Fruit fly (Drosophila melanogaster) whole organism, prepupa: Measurements from ENCODE around the gene Mur18B.

Experiments
- Blimp-1 ChIP-seq: fragments of 200-800 bp; sonication (Bioruptor generic); optimal IDR thresholded peaks from 3 replicates; lab custom pipeline; 2017; ENCODE audit warnings: missing biosample characterization, missing genetic modification characterization, mild to moderate bottlenecking, moderate library complexity, missing genetic modification reagents
- CG10631 ChIP-seq: fragments of 200-800 bp; sonication (Bioruptor generic); optimal IDR thresholded peaks from 2 replicates; lab custom pipeline; 2016; ENCODE audit warnings: missing biosample characterization, missing genetic modification characterization
- CG10669 ChIP-seq: fragments of 200-800 bp; sonication (Bioruptor generic); optimal IDR thresholded peaks from 3 replicates; lab custom pipeline; 2018; ENCODE audit warnings: missing biosample characterization, mild to moderate bottlenecking, missing genetic modification characterization, moderate library complexity
- CG11294 ChIP-seq: fragments of 200-800 bp; sonication (Bioruptor generic); IDR thresholded peaks from 2 replicates; pipeline ENCODE4 v1.3.6; 2022; ENCODE audit warnings: missing biosample characterization, missing genetic modification characterization
- CG11762 ChIP-seq: fragments of 200-800 bp; sonication (Bioruptor generic); optimal IDR thresholded peaks from 3 replicates; lab custom pipeline; 2016; ENCODE audit warnings: missing biosample characterization, missing genetic modification characterization; ENCODE audit not compliant: insufficient read depth
- CG11902 ChIP-seq: fragments of 200-800 bp; sonication (Bioruptor generic); optimal IDR thresholded peaks from 3 replicates; lab custom pipeline; 2016; ENCODE audit warnings: missing biosample characterization, missing genetic modification characterization
- CG15336 ChIP-seq: fragments of 200-800 bp; sonication (Bioruptor generic); IDR thresholded peaks from 2 replicates; pipeline ENCODE4 v1.3.6; 2022; ENCODE audit warnings: missing biosample characterization, missing genetic modification characterization
- CG1621 ChIP-seq: fragments of 200-800 bp; sonication (Bioruptor generic); optimal IDR thresholded peaks from 3 replicates; lab custom pipeline; 2018; ENCODE audit warnings: missing biosample characterization, mild to moderate bottlenecking, missing genetic modification characterization
- CG16779 ChIP-seq: fragments of 200-800 bp; sonication (Bioruptor generic); optimal IDR thresholded peaks from 3 replicates; lab custom pipeline; 2017; ENCODE audit warnings: missing biosample characterization, mild to moderate bottlenecking, missing genetic modification characterization
- CG3032 ChIP-seq: fragments of 200-800 bp; optimal IDR thresholded peaks from 2 replicates; lab custom pipeline; 2019; ENCODE audit warnings: missing biosample characterization, mild to moderate bottlenecking, missing genetic modification characterization, moderate library complexity
- CG32006 ChIP-seq: fragments of 200-800 bp; sonication (Bioruptor generic); optimal IDR thresholded peaks from 3 replicates; lab custom pipeline; 2017; ENCODE audit warnings: missing biosample characterization, mild to moderate bottlenecking, missing genetic modification characterization
- CG34406 ChIP-seq: fragments of 200-800 bp; sonication (Bioruptor generic); optimal IDR thresholded peaks from 3 replicates; lab custom pipeline; 2016; ENCODE audit warnings: missing biosample characterization, missing genetic modification characterization
- CG3919 ChIP-seq: fragments of 200-800 bp; sonication (Bioruptor generic); optimal IDR thresholded peaks from 3 replicates; lab custom pipeline; 2016; ENCODE audit warnings: missing biosample characterization, missing genetic modification characterization
- CG4318 ChIP-seq: fragments of 200-800 bp; sonication (Bioruptor generic); optimal IDR thresholded peaks from 3 replicates; lab custom pipeline; 2017; ENCODE audit warnings: missing biosample characterization, mild to moderate bottlenecking, missing genetic modification characterization
- CG6163 ChIP-seq: fragments of 200-800 bp; sonication (Bioruptor generic); IDR thresholded peaks from 3 replicates; pipeline ENCODE4 v1.3.6; 2022; ENCODE audit warnings: missing biosample characterization, missing genetic modification characterization
- CG6276 ChIP-seq: fragments of 200-800 bp; sonication (Bioruptor generic); optimal IDR thresholded peaks from 2 replicates; lab custom pipeline; 2017; ENCODE audit warnings: missing biosample characterization, mild to moderate bottlenecking, missing genetic modification characterization
- CG6792 ChIP-seq: fragments of 200-800 bp; sonication (Bioruptor generic); optimal IDR thresholded peaks from 3 replicates; lab custom pipeline; 2016; ENCODE audit warnings: missing biosample characterization, missing genetic modification characterization
- CG6808 ChIP-seq: fragments of 200-800 bp; sonication (Bioruptor generic); optimal IDR thresholded peaks from 3 replicates; lab custom pipeline; 2017; ENCODE audit warnings: missing biosample characterization, missing genetic modification characterization, mild to moderate bottlenecking, moderate library complexity, missing genetic modification reagents
- CG7368 ChIP-seq: fragments of 200-800 bp; sonication (Bioruptor generic); optimal IDR thresholded peaks from 3 replicates; lab custom pipeline; 2016; ENCODE audit warnings: missing biosample characterization, missing genetic modification characterization
- CG8119 ChIP-seq: fragments of 200-800 bp; sonication (Bioruptor generic); IDR thresholded peaks from 3 replicates; pipeline ENCODE4 v1.3.6; 2022; ENCODE audit warnings: missing biosample characterization, missing genetic modification characterization
- Eip78C ChIP-seq: fragments of 200-800 bp; sonication (Bioruptor generic); peaks from one replicate; lab custom pipeline; 2016; ENCODE audit warnings: missing biosample characterization, missing genetic modification characterization
- Eip93F ChIP-seq: fragments of 200-800 bp; sonication (Bioruptor generic); optimal IDR thresholded peaks from 2 replicates; lab custom pipeline; 2016; ENCODE audit warnings: missing biosample characterization, mild to moderate bottlenecking, missing genetic modification characterization
- Ets21C ChIP-seq: fragments of 200-800 bp; sonication (Bioruptor generic); optimal IDR thresholded peaks from 3 replicates; lab custom pipeline; 2016; ENCODE audit warnings: missing biosample characterization, missing genetic modification characterization
- Ets96B ChIP-seq: fragments of 200-800 bp; optimal IDR thresholded peaks from 2 replicates; lab custom pipeline; 2019; ENCODE audit warnings: missing biosample characterization, mild to moderate bottlenecking, missing genetic modification characterization, moderate library complexity
- Gug ChIP-seq: fragments of 200-800 bp; sonication (Bioruptor generic); IDR thresholded peaks from 2 replicates; pipeline ENCODE4 v1.3.6; 2022; ENCODE audit warnings: missing biosample characterization, missing genetic modification characterization
- Hr38 ChIP-seq: sonication (Bioruptor generic); optimal IDR thresholded peaks from 2 replicates; lab custom pipeline; 2016; ENCODE audit warnings: missing biosample characterization, missing genetic modification characterization
- Hr4 ChIP-seq: fragments of 200-800 bp; sonication (Bioruptor generic); optimal IDR thresholded peaks from 3 replicates; lab custom pipeline; 2016; ENCODE audit warnings: missing biosample characterization, missing genetic modification characterization
- Lpt ChIP-seq: fragments of 200-800 bp; sonication (Bioruptor generic); optimal IDR thresholded peaks from 3 replicates; lab custom pipeline; 2016; ENCODE audit warnings: missing biosample characterization, missing genetic modification characterization
- Met ChIP-seq: fragments of 200-800 bp; sonication (Bioruptor generic); optimal IDR thresholded peaks from 3 replicates; lab custom pipeline; 2016; ENCODE audit warnings: missing biosample characterization, missing genetic modification characterization
- OdsH ChIP-seq: fragments of 200-800 bp; sonication (Bioruptor generic); optimal IDR thresholded peaks from 3 replicates; lab custom pipeline; 2016; ENCODE audit warnings: missing biosample characterization, missing genetic modification characterization
- Sox102F ChIP-seq: fragments of 200-800 bp; sonication (Bioruptor generic); optimal IDR thresholded peaks from 2 replicates; lab custom pipeline; 2016; ENCODE audit warnings: missing biosample characterization, mild to moderate bottlenecking, missing genetic modification characterization
- Sox15 ChIP-seq: fragments of 200-800 bp; sonication (Bioruptor generic); optimal IDR thresholded peaks from 3 replicates; lab custom pipeline; 2016; ENCODE audit warnings: missing biosample characterization, missing genetic modification characterization
- achi ChIP-seq: fragments of 200-800 bp; sonication (Bioruptor generic); optimal IDR thresholded peaks from 3 replicates; lab custom pipeline; 2016; ENCODE audit warnings: missing biosample characterization, missing genetic modification characterization
- acj6 ChIP-seq: fragments of 200-800 bp; sonication (Bioruptor generic); optimal IDR thresholded peaks from 3 replicates; lab custom pipeline; 2016; ENCODE audit warnings: missing biosample characterization, missing genetic modification characterization
- cyc ChIP-seq: fragments of 200-800 bp; sonication (Bioruptor generic); optimal IDR thresholded peaks from 3 replicates; lab custom pipeline; 2016; ENCODE audit warnings: missing biosample characterization, missing genetic modification characterization
- dac ChIP-seq: fragments of 200-800 bp; sonication (Bioruptor generic); optimal IDR thresholded peaks from 2 replicates; lab custom pipeline; 2017; ENCODE audit warnings: missing biosample characterization, mild to moderate bottlenecking, missing genetic modification characterization
- dsx ChIP-seq: fragments of 200-800 bp; optimal IDR thresholded peaks from 3 replicates; lab custom pipeline; 2019; ENCODE audit warnings: missing biosample characterization, mild to moderate bottlenecking, missing genetic modification characterization, moderate library complexity; ENCODE audit not compliant: poor library complexity, severe bottlenecking
- eg ChIP-seq: fragments of 200-800 bp; sonication (Bioruptor generic); IDR thresholded peaks from 3 replicates; pipeline ENCODE4 v1.3.6; 2022; ENCODE audit warnings: missing biosample characterization, missing genetic modification characterization
- fd59A ChIP-seq: fragments of 200-800 bp; sonication (Bioruptor generic); optimal IDR thresholded peaks from 2 replicates; lab custom pipeline; 2017; ENCODE audit warnings: missing biosample characterization, mild to moderate bottlenecking, missing genetic modification characterization, missing genetic modification reagents
- fd85E ChIP-seq: fragments of 200-800 bp; sonication (Bioruptor generic); optimal IDR thresholded peaks from 3 replicates; lab custom pipeline; 2016; ENCODE audit warnings: missing biosample characterization, missing genetic modification characterization
- fkh ChIP-seq: fragments of 200-800 bp; sonication (Bioruptor generic); optimal IDR thresholded peaks from 3 replicates; lab custom pipeline; 2017; ENCODE audit warnings: missing biosample characterization, mild to moderate bottlenecking, missing genetic modification characterization, moderate library complexity
- lz ChIP-seq: fragments of 200-800 bp; sonication (Bioruptor generic); optimal IDR thresholded peaks from 3 replicates; lab custom pipeline; 2016; ENCODE audit warnings: missing biosample characterization, missing genetic modification characterization
- net ChIP-seq: fragments of 200-800 bp; sonication (Bioruptor generic); optimal IDR thresholded peaks from 3 replicates; lab custom pipeline; 2016; ENCODE audit warnings: missing biosample characterization, missing genetic modification characterization
- pdm3 ChIP-seq: fragments of 200-800 bp; sonication (Bioruptor generic); optimal IDR thresholded peaks from 3 replicates; lab custom pipeline; 2016; ENCODE audit warnings: missing biosample characterization, missing genetic modification characterization
- salr ChIP-seq, 2 experiments: fragments of 200-800 bp; sonication (Bioruptor generic); optimal IDR thresholded peaks; 3 replicates each; lab custom pipeline; 2016 to 2018; ENCODE audit warnings: missing biosample characterization in 2 of 2, missing genetic modification characterization in 2 of 2, mild to moderate bottlenecking in 1 of 2
- ss ChIP-seq, 2 experiments: fragments of 200-800 bp; sonication (Bioruptor generic); optimal IDR thresholded peaks; 2 replicates in 1 of 2; 3 replicates in 1 of 2; lab custom pipeline; 2017 to 2018; ENCODE audit warnings: mild to moderate bottlenecking in 2 of 2, missing biosample characterization in 2 of 2, missing genetic modification characterization in 2 of 2, moderate library complexity in 1 of 2
- svp ChIP-seq: fragments of 200-800 bp; sonication (Bioruptor generic); peaks from one replicate; lab custom pipeline; 2016; ENCODE audit warnings: missing biosample characterization, missing genetic modification characterization
- topi ChIP-seq: fragments of 200-800 bp; sonication (Bioruptor generic); optimal IDR thresholded peaks from 3 replicates; lab custom pipeline; 2016; ENCODE audit warnings: missing biosample characterization, missing genetic modification characterization
- vri ChIP-seq: fragments of 200-800 bp; sonication (Bioruptor generic); optimal IDR thresholded peaks from 3 replicates; lab custom pipeline; 2016; ENCODE audit warnings: missing biosample characterization, mild to moderate bottlenecking, missing genetic modification characterization

Mur18B gene

DNA sequence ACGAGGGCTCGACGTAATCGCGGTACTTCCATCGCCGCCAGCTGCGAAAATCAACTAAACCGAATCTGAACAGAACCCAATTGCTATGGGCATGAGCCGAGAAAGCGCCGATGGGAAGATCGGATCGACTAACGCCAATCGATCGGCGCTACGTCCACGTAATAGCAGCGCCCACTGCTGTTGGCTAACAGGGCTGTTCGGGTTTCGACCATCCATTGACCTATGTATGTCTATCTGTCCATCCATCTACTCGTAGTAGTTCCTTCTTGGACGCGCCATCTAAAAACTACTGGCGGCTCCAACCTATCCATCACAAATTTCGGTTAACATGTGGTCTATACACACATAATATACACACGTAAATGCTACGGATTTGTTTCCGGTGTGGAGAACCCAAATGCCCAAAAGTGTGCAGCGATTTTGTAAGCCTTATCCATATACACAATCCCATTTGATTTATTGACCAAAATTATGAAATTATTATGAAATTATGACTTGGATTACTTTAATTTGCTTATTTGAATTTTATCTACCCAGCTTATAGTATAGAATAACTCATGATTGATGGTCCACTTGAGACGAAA is 28.8 kb downstream of the Mur18B start, which contains the start of gene CG14196:
Gene CG14196, minus strand, starts transcription at position 51 of the 584 bp plus-strand sequence.
- peak; percentile 52 for TF ChIP-seq Eip78C (GFP tag; lab: Kevin White, UChicago)
- TF ChIP-seq vri (GFP tag; lab: Kevin White, UChicago): peak; percentile 5
- TF ChIP-seq svp (GFP tag; lab: Kevin White, UChicago): peak; percentile 79
- TF ChIP-seq dac (GFP tag; lab: Kevin White, UChicago): no peak

DNA sequence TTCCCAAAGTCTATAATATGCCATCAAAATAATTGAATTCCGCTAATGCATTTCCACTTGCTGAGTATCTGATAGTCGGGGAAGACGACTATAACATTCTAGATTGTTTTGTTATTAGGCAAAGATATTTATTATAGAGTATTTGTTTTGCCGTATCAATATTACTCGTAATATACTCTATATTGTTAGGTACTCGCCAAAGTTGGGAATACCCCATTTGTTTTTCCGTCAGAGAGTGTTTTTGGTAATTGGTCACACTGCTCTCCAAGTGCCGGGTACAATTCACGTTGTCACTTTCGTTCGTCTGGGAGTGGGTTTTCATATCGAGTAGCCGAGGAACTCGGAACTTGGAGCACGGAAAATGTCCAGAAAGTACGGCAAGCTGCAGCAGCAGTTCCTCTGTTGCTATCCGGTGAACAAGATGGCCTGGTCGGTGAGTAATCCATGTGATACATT is 30.4 kb downstream of the Mur18B start, which contains the start of gene CG7889:
Gene CG7889, plus strand, starts transcription at position 253 of the 456 bp plus-strand sequence.
- no peak for TF ChIP-seq Lpt (GFP tag; lab: Kevin White, UChicago)
- TF ChIP-seq Hr38: no peak
- no peak for TF ChIP-seq CG8119
- peak; percentile 18 for TF ChIP-seq Met (GFP tag; lab: Kevin White, UChicago)
- no peak for TF ChIP-seq OdsH
- TF ChIP-seq CG34406 (GFP tag; lab: Kevin White, UChicago): no peak
- no peak for TF ChIP-seq CG11762 (GFP tag; lab: Kevin White, UChicago)
- peak; percentile 78 for TF ChIP-seq Eip78C (GFP tag; lab: Kevin White, UChicago)
- TF ChIP-seq Ets21C: no peak
- no peak for TF ChIP-seq dac (GFP tag; lab: Kevin White, UChicago)
- peak; percentile 78 for TF ChIP-seq Blimp-1 (GFP tag; lab: Kevin White, UChicago)
- TF ChIP-seq CG7368 (GFP tag; lab: Kevin White, UChicago): no peak
- TF ChIP-seq CG4318 (GFP tag; lab: Kevin White, UChicago): no peak
- TF ChIP-seq Sox15: no peak
- no peak for TF ChIP-seq CG10631 (GFP tag; lab: Kevin White, UChicago)
- no peak for TF ChIP-seq CG32006
- TF ChIP-seq CG3919 (GFP tag; lab: Kevin White, UChicago): peak; percentile 39
- no peak for TF ChIP-seq ss (GFP tag; optimal IDR thresholded peaks at IDR 0.05; lab: Kevin White, UChicago)
- no peak for TF ChIP-seq CG11294 (GFP tag; lab: Robert Waterston, UW)
- TF ChIP-seq fd85E (GFP tag; lab: Kevin White, UChicago): no peak
- no peak for TF ChIP-seq CG1621 (tag; lab: Kevin White, UChicago)
- TF ChIP-seq fkh (GFP tag; lab: Kevin White, UChicago): no peak
- no peak for TF ChIP-seq Gug
- TF ChIP-seq dsx (GFP tag; lab: Kevin White, UChicago): no peak
- TF ChIP-seq cyc (GFP tag; lab: Kevin White, UChicago): peak; percentile 30
- peak; percentile 16 for TF ChIP-seq CG3032 (tag; lab: Kevin White, UChicago)
- TF ChIP-seq Eip93F (GFP tag; lab: Kevin White, UChicago): no peak
- no peak for TF ChIP-seq fd59A (GFP tag; lab: Kevin White, UChicago)
- TF ChIP-seq lz (GFP tag; lab: Kevin White, UChicago): no peak
- peak; percentile 37; the same call in 1 of the 3 replicates for TF ChIP-seq CG6163 (GFP tag; lab: Robert Waterston, UW)
- TF ChIP-seq CG15336 (GFP tag; lab: Robert Waterston, UW): 0 out of 2 replicates have a peak, but pooled peaks have one; percentile 11
- TF ChIP-seq svp (GFP tag; lab: Kevin White, UChicago): peak; percentile 62
- peak; percentile 33; the same call in 1 of the 3 replicates for TF ChIP-seq eg (GFP tag; lab: Robert Waterston, UW)
- TF ChIP-seq CG6792 (GFP tag; lab: Kevin White, UChicago): no peak
- TF ChIP-seq Ets96B (tag; lab: Kevin White, UChicago): peak; percentile 19
- TF ChIP-seq CG10669 (GFP tag; lab: Kevin White, UChicago): peak; percentile 31
- TF ChIP-seq CG11902 (GFP tag; lab: Kevin White, UChicago): no peak
- no peak for TF ChIP-seq CG6808 (GFP tag; lab: Kevin White, UChicago)
- TF ChIP-seq Sox102F (GFP tag; lab: Kevin White, UChicago): no peak
- no peak for TF ChIP-seq salr (GFP tag; optimal IDR thresholded peaks at IDR 0.05; lab: Kevin White, UChicago)
- TF ChIP-seq Hr4 (GFP tag; lab: Kevin White, UChicago): peak; percentile 45
- TF ChIP-seq acj6 (GFP tag; lab: Kevin White, UChicago): peak; percentile 26
- TF ChIP-seq achi (GFP tag; lab: Kevin White, UChicago): peak; percentile 11
- TF ChIP-seq CG16779: no peak
- TF ChIP-seq CG6276 (GFP tag; lab: Kevin White, UChicago): peak; percentile 4
- peak; percentile 32 for TF ChIP-seq topi
- no peak for TF ChIP-seq net (GFP tag; lab: Kevin White, UChicago)
- TF ChIP-seq pdm3 (GFP tag; lab: Kevin White, UChicago): peak; percentile 5
